Worm (Caenorhabditis elegans) whole organism, L4 larva: ENCODE results near the gene gcy-34.

Source experiments
- D1046.2 ChIP-seq: fragments of 200-800 bp; sonication (Bioruptor generic); IDR thresholded peaks from 2 replicates; pipeline ENCODE4 v1.3.6; 2022; ENCODE audit warnings: missing genetic modification characterization, missing compliant biosample characterization
- F26F4.8 ChIP-seq: fragments of 200-800 bp; sonication (Bioruptor generic); conservative IDR thresholded peaks from 2 replicates; pipeline ENCODE4 v1.3.6; 2022; ENCODE audit warnings: missing genetic modification characterization, missing compliant biosample characterization
- F44E2.7 ChIP-seq: fragments of 200-800 bp; sonication (Bioruptor generic); IDR thresholded peaks from 2 replicates; pipeline ENCODE4 v2.1.2; 2022; ENCODE audit warnings: missing genetic modification characterization, missing compliant biosample characterization
- F49E8.2 ChIP-seq: sonication (generic microtip); optimal IDR thresholded peaks from 2 replicates; lab custom pipeline; 2016; ENCODE audit warnings: missing compliant biosample characterization, mild to moderate bottlenecking, missing genetic modification characterization, borderline replicate concordance
- Y105C5A.15 ChIP-seq: fragments of 200-800 bp; sonication (Bioruptor generic); IDR thresholded peaks from 2 replicates; pipeline ENCODE4 v1.3.6; 2022; ENCODE audit warnings: missing genetic modification characterization, missing compliant biosample characterization
- Y5F2A.4 ChIP-seq: fragments of 200-800 bp; sonication (Bioruptor generic); optimal IDR thresholded peaks from 2 replicates; lab custom pipeline; 2018; ENCODE audit warnings: mild to moderate bottlenecking, missing genetic modification characterization, missing compliant biosample characterization
- aha-1 ChIP-seq: fragments of 150-350 bp; peaks from one replicate; lab custom pipeline; 2014; ENCODE audit warnings: missing biosample characterization, missing genetic modification characterization
- aly-2 ChIP-seq: sonication (generic microtip); optimal IDR thresholded peaks from 2 replicates; lab custom pipeline; 2018; ENCODE audit warnings: missing biosample characterization, missing genetic modification characterization
- arid-1 ChIP-seq: fragments of 200-800 bp; sonication (Bioruptor generic); conservative IDR thresholded peaks from 2 replicates; pipeline ENCODE4 v1.3.6; 2022; ENCODE audit warnings: missing genetic modification reagents, missing genetic modification characterization, missing compliant biosample characterization
- ceh-32 ChIP-seq: sonication (generic microtip); optimal IDR thresholded peaks from 2 replicates; lab custom pipeline; 2016; ENCODE audit warnings: mild to moderate bottlenecking, missing genetic modification characterization, missing compliant biosample characterization; ENCODE audit not compliant: poor library complexity
- cey-2 ChIP-seq: sonication (generic microtip); optimal IDR thresholded peaks from 3 replicates; lab custom pipeline; 2017; ENCODE audit warnings: missing genetic modification characterization, mild to moderate bottlenecking, missing compliant biosample characterization, antibody characterized with exemption, borderline replicate concordance; ENCODE audit not compliant: insufficient read depth
- daf-12 ChIP-seq: fragments of 150-350 bp; optimal IDR thresholded peaks from 2 replicates; lab custom pipeline; 2014; ENCODE audit warnings: missing biosample characterization, missing genetic modification reagents, missing genetic modification characterization
- daf-8 ChIP-seq: fragments of 200-800 bp; sonication (Bioruptor generic); IDR thresholded peaks from 2 replicates; pipeline ENCODE4 v1.3.6; 2022; ENCODE audit warnings: missing genetic modification characterization, missing compliant biosample characterization
- dmd-6 ChIP-seq: fragments of 200-800 bp; sonication (Bioruptor generic); IDR thresholded peaks from 2 replicates; pipeline ENCODE4 v1.3.6; 2022; ENCODE audit warnings: missing genetic modification reagents, missing genetic modification characterization, missing compliant biosample characterization
- dmd-8 ChIP-seq: fragments of 200-800 bp; sonication (Bioruptor generic); IDR thresholded peaks from 2 replicates; pipeline ENCODE4 v1.3.6; 2022; ENCODE audit warnings: missing genetic modification characterization, missing compliant biosample characterization
- dmd-9 ChIP-seq: fragments of 200-800 bp; sonication (Bioruptor generic); IDR thresholded peaks from 2 replicates; pipeline ENCODE4 v1.3.6; 2022; ENCODE audit warnings: missing genetic modification reagents, missing genetic modification characterization, missing compliant biosample characterization
- dpl-1 ChIP-seq: fragments of 150-350 bp; optimal IDR thresholded peaks from 2 replicates; lab custom pipeline; 2014; ENCODE audit warnings: missing biosample characterization, missing genetic modification reagents, missing genetic modification characterization
- hlh-11 ChIP-seq: fragments of 200-800 bp; sonication (Bioruptor generic); optimal IDR thresholded peaks from 2 replicates; lab custom pipeline; 2018; ENCODE audit warnings: mild to moderate bottlenecking, missing genetic modification characterization, missing compliant biosample characterization
- jun-1 ChIP-seq: fragments of 150-350 bp; optimal IDR thresholded peaks from 2 replicates; lab custom pipeline; 2014; ENCODE audit warnings: missing biosample characterization, missing genetic modification reagents, missing genetic modification characterization
- lim-7 ChIP-seq: fragments of 200-800 bp; sonication (Bioruptor generic); IDR thresholded peaks from 2 replicates; pipeline ENCODE4 v1.3.6; 2022; ENCODE audit warnings: missing genetic modification characterization, missing compliant biosample characterization
- lin-38 ChIP-seq: fragments of 200-800 bp; sonication (Bioruptor generic); IDR thresholded peaks from 2 replicates; pipeline ENCODE4 v1.3.6; 2022; ENCODE audit warnings: missing genetic modification reagents, missing genetic modification characterization, missing compliant biosample characterization
- lin-39 ChIP-seq: fragments of 150-350 bp; optimal IDR thresholded peaks from 2 replicates; lab custom pipeline; 2014; ENCODE audit warnings: missing biosample characterization, missing genetic modification reagents, missing genetic modification characterization
- madf-9 ChIP-seq: fragments of 200-800 bp; sonication (Bioruptor generic); conservative IDR thresholded peaks from 2 replicates; pipeline ENCODE4 v1.3.6; 2022; ENCODE audit warnings: missing genetic modification reagents, missing genetic modification characterization, missing compliant biosample characterization
- mdt-29 ChIP-seq: fragments of 200-800 bp; sonication (Bioruptor generic); IDR thresholded peaks from 2 replicates; pipeline ENCODE4 v1.3.6; 2022; ENCODE audit warnings: missing genetic modification reagents, missing genetic modification characterization, missing compliant biosample characterization
- mxl-2 ChIP-seq: fragments of 200-800 bp; sonication (Bioruptor generic); conservative IDR thresholded peaks from 2 replicates; pipeline ENCODE4 v1.3.6; 2022; ENCODE audit warnings: missing genetic modification reagents, missing genetic modification characterization, missing compliant biosample characterization
- nhr-237 ChIP-seq: sonication (generic microtip); optimal IDR thresholded peaks from 2 replicates; lab custom pipeline; 2017; ENCODE audit warnings: missing biosample characterization, missing genetic modification characterization
- nhr-41 ChIP-seq: fragments of 200-800 bp; sonication (Bioruptor generic); IDR thresholded peaks from 2 replicates; pipeline ENCODE4 v1.3.6; 2022; ENCODE audit warnings: missing genetic modification reagents, missing genetic modification characterization, missing compliant biosample characterization
- nhr-42 ChIP-seq: fragments of 200-800 bp; sonication (Bioruptor generic); IDR thresholded peaks from 2 replicates; pipeline ENCODE4 v1.3.6; 2022; ENCODE audit warnings: missing genetic modification characterization, missing compliant biosample characterization
- pha-4 ChIP-seq, 2 experiments: fragments of 150-350 bp in 1 of 2; fragments of 200-800 bp in 1 of 2; sonication (Bioruptor generic) in 1 of 2; IDR thresholded peaks in 1 of 2; optimal IDR thresholded peaks in 1 of 2; 2 replicates each; pipeline versions ENCODE4 v1.3.6 to Lab custom; 2014 to 2022; ENCODE audit warnings: missing genetic modification characterization in 2 of 2, missing genetic modification reagents in 2 of 2, missing biosample characterization in 1 of 2, missing compliant biosample characterization in 1 of 2
- php-3 ChIP-seq: fragments of 200-800 bp; sonication (Bioruptor generic); IDR thresholded peaks from 2 replicates; pipeline ENCODE4 v1.3.6; 2022; ENCODE audit warnings: missing genetic modification reagents, missing genetic modification characterization, missing compliant biosample characterization
- rbr-2 ChIP-seq: sonication (generic microtip); optimal IDR thresholded peaks from 2 replicates; lab custom pipeline; 2016; ENCODE audit warnings: missing genotype, missing genetic modification characterization, missing compliant biosample characterization
- saeg-2 ChIP-seq: fragments of 200-800 bp; sonication (Bioruptor generic); IDR thresholded peaks from 2 replicates; pipeline ENCODE4 v1.3.6; 2022; ENCODE audit warnings: missing genetic modification reagents, missing genetic modification characterization, missing compliant biosample characterization
- snpc-1.2 ChIP-seq: fragments of 200-800 bp; sonication (Bioruptor generic); IDR thresholded peaks from 2 replicates; pipeline ENCODE4 v1.3.6; 2022; ENCODE audit warnings: missing genetic modification reagents, missing genetic modification characterization, missing compliant biosample characterization
- snpc-4 ChIP-seq: fragments of 150-350 bp; optimal IDR thresholded peaks from 2 replicates; lab custom pipeline; 2014; ENCODE audit warnings: missing biosample characterization, missing genetic modification characterization
- tra-1 ChIP-seq: fragments of 200-800 bp; sonication (Bioruptor generic); IDR thresholded peaks from 2 replicates; pipeline ENCODE4 v1.3.6; 2022; ENCODE audit warnings: missing genetic modification reagents, missing genetic modification characterization, missing compliant biosample characterization
- unc-62 ChIP-seq, 3 experiments: fragments of 150-350 bp in 1 of 3; sonication (generic microtip); optimal IDR thresholded peaks in 2 of 3; peaks in 1 of 3; 1 replicate in 1 of 3; 2 replicates in 2 of 3; lab custom pipeline; 2014 to 2017; ENCODE audit warnings: missing biosample characterization in 3 of 3, missing genetic modification characterization in 3 of 3, missing genetic modification reagents in 3 of 3, missing genotype in 1 of 3
- vab-7 ChIP-seq: fragments of 200-800 bp; sonication (Bioruptor generic); IDR thresholded peaks from 2 replicates; pipeline ENCODE4 v1.3.6; 2022; ENCODE audit warnings: missing genetic modification reagents, missing genetic modification characterization, missing compliant biosample characterization
- zag-1 ChIP-seq: fragments of 150-350 bp; optimal IDR thresholded peaks from 2 replicates; lab custom pipeline; 2014; ENCODE audit warnings: missing biosample characterization, missing genetic modification characterization
- zfp-3 ChIP-seq: fragments of 200-800 bp; sonication (Bioruptor generic); conservative IDR thresholded peaks from 2 replicates; pipeline ENCODE4 v1.3.6; 2022; ENCODE audit warnings: missing genetic modification reagents, missing genetic modification characterization, missing compliant biosample characterization
- ztf-11 ChIP-seq: fragments of 150-350 bp; optimal IDR thresholded peaks from 2 replicates; lab custom pipeline; 2014; ENCODE audit warnings: missing biosample characterization, missing genetic modification characterization

Gene gcy-34

ce11 chrV:13385798-13386197 lies at the start of gene gcy-34:
gcy-34 (minus strand) TSS chrV:13385898.
- TF ChIP-seq jun-1 (tag; lab: Kevin White, UChicago) (no peak), dmd-6 (no peak), vab-7 (no peak), nhr-237 (tag; lab: Kevin White, UChicago) (no peak), nhr-41 (no peak), snpc-4 (tag; lab: Kevin White, UChicago) (no peak), Y5F2A.4 (GFP tag; lab: Kevin White, UChicago) (no peak), F49E8.2 (no peak), dmd-8 (GFP tag; lab: Robert Waterston, UW) (no peak)

ce11 chrV:13432364-13432763 lies 46.7 kb upstream of the gcy-34 start, which contains the start of gene srd-17:
srd-17 (minus strand) TSS chrV:13432714.
- TF ChIP-seq aha-1 (peak; percentile 97), hlh-11 (tag; lab: Kevin White, UChicago) (no peak), zag-1 (tag; lab: Kevin White, UChicago) (no peak), lim-7 (GFP tag; lab: Robert Waterston, UW) (no peak), dpl-1 (GFP tag; lab: Kevin White, UChicago) (no peak), tra-1 (GFP tag; lab: Robert Waterston, UW) (no peak), pha-4 (GFP tag; IDR thresholded peaks at IDR 0.05; lab: Robert Waterston, UW) (no peak), pha-4 (tag; optimal IDR thresholded peaks at IDR 0.05; lab: Kevin White, UChicago) (no peak), rbr-2 (tag; lab: Kevin White, UChicago) (no peak)

DNA sequence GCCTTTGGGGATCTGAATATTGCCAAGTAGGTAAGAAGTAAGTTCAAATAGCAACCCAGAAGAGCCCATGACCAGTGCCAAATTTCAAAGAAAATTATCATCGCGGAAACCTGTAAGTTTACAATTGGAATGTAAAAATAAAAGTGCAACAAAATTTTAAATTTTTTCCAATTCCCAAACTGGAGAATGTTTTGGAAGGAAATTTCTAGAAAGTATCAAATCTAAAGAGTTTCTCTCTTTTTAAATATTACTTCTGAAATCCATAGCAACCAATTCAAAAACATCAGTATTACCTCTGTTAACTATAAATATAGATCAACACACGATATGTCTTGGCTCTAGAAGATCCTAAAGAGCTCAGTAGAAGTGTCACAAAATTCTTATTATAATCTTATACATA lies 43.0 kb upstream of the gcy-34 start, which contains the start of gene srd-19:
Gene srd-19, minus strand, starts transcription at position 101 of the 400 bp plus-strand sequence.
- no peak for TF ChIP-seq dmd-9
- no peak for TF ChIP-seq aly-2 (tag; lab: Kevin White, UChicago)
- TF ChIP-seq saeg-2 (GFP tag; lab: Robert Waterston, UW) = no peak
- TF ChIP-seq madf-9 (GFP tag; lab: Robert Waterston, UW) = no peak
- TF ChIP-seq snpc-4 (tag; lab: Kevin White, UChicago) = no peak
- no peak for TF ChIP-seq mdt-29 (GFP tag; lab: Robert Waterston, UW)
- no peak for TF ChIP-seq arid-1
- no peak for TF ChIP-seq ceh-32
- no peak for TF ChIP-seq zfp-3 (GFP tag; lab: Robert Waterston, UW)
- TF ChIP-seq F26F4.8 (GFP tag; lab: Robert Waterston, UW) = no peak
- no peak for TF ChIP-seq mxl-2 (GFP tag; lab: Robert Waterston, UW)
- TF ChIP-seq lin-39 (tag; lab: Kevin White, UChicago) = no peak
- no peak for TF ChIP-seq Y105C5A.15 (GFP tag; lab: Robert Waterston, UW)
- no peak for TF ChIP-seq cey-2 (tag; lab: Kevin White, UChicago)
- TF ChIP-seq zag-1 (tag; lab: Kevin White, UChicago) = no peak
- no peak for TF ChIP-seq F44E2.7 (GFP tag; lab: Robert Waterston, UW)

- TF ChIP-seq unc-62 (GFP tag; optimal IDR thresholded peaks at IDR 0.05 in 1 of 2; lab: Kevin White, UChicago) (peak in 1 of 2 experiments; percentile 96), unc-62 (tag; optimal IDR thresholded peaks at IDR 0.05; lab: Kevin White, UChicago) (no peak), daf-8 (no peak)
- TF ChIP-seq, all 104 proteins: peak for 1
Observed at ce11 chrV:13427378-13427777, 41.7 kb upstream of the gcy-34 start.

DNA sequence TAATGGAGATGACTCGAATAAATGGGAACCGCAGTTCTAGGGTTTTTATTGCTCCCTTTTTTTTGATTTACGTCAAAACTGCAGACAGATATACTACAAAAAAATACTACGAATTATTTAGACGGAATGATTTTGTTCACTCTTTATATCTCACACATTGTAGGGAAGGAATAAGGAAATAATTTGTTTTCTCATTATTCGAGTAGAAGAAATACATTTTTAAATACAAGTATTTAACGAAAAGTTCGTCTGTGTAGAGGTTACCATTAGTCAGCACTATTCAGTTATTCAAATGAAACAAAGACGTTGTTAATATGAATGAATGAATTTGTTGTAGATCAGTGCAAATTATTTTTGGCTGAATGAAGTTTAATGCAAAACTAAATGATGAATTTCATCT lies 41.1 kb upstream of the gcy-34 start, which contains the start of gene srd-18:
Gene srd-18, minus strand, starts transcription at position 101 of the 400 bp plus-strand sequence.
- TF ChIP-seq D1046.2 (no peak), php-3 (no peak), ztf-11 (tag; lab: Kevin White, UChicago) (no peak), nhr-42 (GFP tag; lab: Robert Waterston, UW) (no peak), nhr-41 (no peak), snpc-1.2 (no peak), daf-12 (tag; lab: Kevin White, UChicago) (no peak), Y105C5A.15 (GFP tag; lab: Robert Waterston, UW) (no peak), lin-38 (no peak), lin-39 (tag; lab: Kevin White, UChicago) (no peak), rbr-2 (tag; lab: Kevin White, UChicago) (no peak), ceh-32 (no peak)
